Fruit fly (Drosophila melanogaster): Measurements from ENCODE around the gene Cdk12.

Gene Cdk12

DNA sequence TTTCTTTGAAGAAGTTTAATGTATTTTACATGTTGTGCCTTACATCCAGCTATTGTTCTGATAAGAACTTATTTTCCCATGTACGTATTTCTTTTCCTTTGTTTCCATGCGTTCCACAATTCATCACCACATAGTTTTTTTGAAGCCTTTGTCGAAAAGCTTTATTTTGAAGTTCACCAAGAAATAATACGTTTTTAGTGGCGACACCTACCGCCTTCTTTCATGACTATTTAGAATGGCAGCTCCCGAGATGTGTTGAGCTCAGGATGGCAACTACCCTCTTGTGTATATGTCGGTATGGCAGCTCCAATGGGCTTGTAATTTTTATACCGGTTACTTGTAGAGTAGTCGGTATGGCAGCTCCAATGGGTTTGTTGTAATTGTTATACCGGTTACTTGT is 32.3 kb upstream of the Cdk12 start (continued):
- peak; percentile 23 for TF ChIP-seq Tbp (GFP tag; optimal IDR thresholded peaks at IDR 0.05)
- peak; percentile 51; the same call in 1 of the 2 replicates for TF ChIP-seq slbo (GFP tag; IDR thresholded peaks at IDR 0.05)
- peak; percentile 26 for TF ChIP-seq Nf-YB (GFP tag; optimal IDR thresholded peaks at IDR 0.05)
- peak; percentile 46 for TF ChIP-seq D19A (tag; optimal IDR thresholded peaks at IDR 0.05)
- 0 out of 2 replicates have a peak, but pooled peaks have one; percentile 24 for TF ChIP-seq Xrp1 (GFP tag; IDR thresholded peaks at IDR 0.05)
- no peak for TF ChIP-seq sqz (GFP tag; optimal IDR thresholded peaks at IDR 0.05)
- TF ChIP-seq Dad (GFP tag; optimal IDR thresholded peaks at IDR 0.05), result peak; percentile 34
- TF ChIP-seq Sin3A (optimal IDR thresholded peaks at IDR 0.05), result no peak
- peak; percentile 19 for TF ChIP-seq CG4820 (GFP tag; optimal IDR thresholded peaks at IDR 0.05)
- peak; percentile 40 for TF ChIP-seq her (GFP tag; optimal IDR thresholded peaks at IDR 0.05)
- no peak for TF ChIP-seq corto (GFP tag; optimal IDR thresholded peaks at IDR 0.05)
- TF ChIP-seq CG17912 (GFP tag; optimal IDR thresholded peaks at IDR 0.05), result peak; percentile 54
- TF ChIP-seq hkb (optimal IDR thresholded peaks at IDR 0.05), result peak; percentile 27
- TF ChIP-seq hkb (GFP tag; IDR thresholded peaks at IDR 0.05), result no peak
- TF ChIP-seq CG32532 (GFP tag; IDR thresholded peaks at IDR 0.05), result peak; percentile 56; the same call in 1 of the 2 replicates
- no peak for TF ChIP-seq CG9727 (GFP tag; optimal IDR thresholded peaks at IDR 0.05)
- peak; percentile 41 for TF ChIP-seq gfzf (GFP tag; optimal IDR thresholded peaks at IDR 0.05)
- peak; percentile 31 for TF ChIP-seq tin (GFP tag; optimal IDR thresholded peaks at IDR 0.05)
- TF ChIP-seq dmrt11E (tag; optimal IDR thresholded peaks at IDR 0.05), result no peak
- TF ChIP-seq ssp (GFP tag; IDR thresholded peaks at IDR 0.05), result no peak
- TF ChIP-seq CG4424 (GFP tag; optimal IDR thresholded peaks at IDR 0.05), result peak; percentile 25
- peak; percentile 61 for TF ChIP-seq zen (tag; optimal IDR thresholded peaks at IDR 0.05)
- TF ChIP-seq CG12769 (tag; optimal IDR thresholded peaks at IDR 0.05), result no peak
- TF ChIP-seq CG13296 (GFP tag; optimal IDR thresholded peaks at IDR 0.05), result no peak
- TF ChIP-seq sug (tag; optimal IDR thresholded peaks at IDR 0.05), result peak; percentile 61
- no peak for TF ChIP-seq NFAT (GFP tag; IDR thresholded peaks at IDR 0.05)
- no peak for TF ChIP-seq dan (GFP tag; IDR thresholded peaks at IDR 0.05)
- TF ChIP-seq CG8478 (optimal IDR thresholded peaks at IDR 0.05), result peak; percentile 5
- no peak for TF ChIP-seq CG11696 (GFP tag; IDR thresholded peaks at IDR 0.05)
- TF ChIP-seq MTF-1 (GFP tag; optimal IDR thresholded peaks at IDR 0.05; ENCODE audit: borderline replicate concordance), result no peak
- no peak for TF ChIP-seq Doc3 (GFP tag; IDR thresholded peaks at IDR 0.05; ENCODE audit: partially characterized antibody)
- TF ChIP-seq MBD-R2 (GFP tag; IDR thresholded peaks at IDR 0.05), result peak; percentile 19; the same call in 1 of the 2 replicates
- TF ChIP-seq lilli (GFP tag; optimal IDR thresholded peaks at IDR 0.05), result peak; percentile 19
- TF ChIP-seq CG14860 (GFP tag; IDR thresholded peaks at IDR 0.05; ENCODE audit: partially characterized antibody), result no peak
- TF ChIP-seq Hmr (GFP tag; optimal IDR thresholded peaks at IDR 0.05), result peak; percentile 84
- TF ChIP-seq Elba2 (GFP tag; optimal IDR thresholded peaks at IDR 0.05), result no peak
- peak; percentile 27 for TF ChIP-seq CG30403 (GFP tag; optimal IDR thresholded peaks at IDR 0.05)
- TF ChIP-seq CG13287 (GFP tag; IDR thresholded peaks at IDR 0.05; ENCODE audit: partially characterized antibody), result peak; percentile 60
- no peak for TF ChIP-seq CG7839 (tag; optimal IDR thresholded peaks at IDR 0.05)
- peak; percentile 78 for TF ChIP-seq CG17829 (tag; optimal IDR thresholded peaks at IDR 0.05)
- TF ChIP-seq ranshi (GFP tag; IDR thresholded peaks at IDR 0.05), result no peak
- no peak for TF ChIP-seq Ssrp (tag; optimal IDR thresholded peaks at IDR 0.05)
- no peak for TF ChIP-seq CG7963 (GFP tag; IDR thresholded peaks at IDR 0.05; ENCODE audit: partially characterized antibody)
- TF ChIP-seq bigmax (GFP tag; optimal IDR thresholded peaks at IDR 0.05), result peak; percentile 9
- TF ChIP-seq Lhr (GFP tag; optimal IDR thresholded peaks at IDR 0.05), result peak; percentile 95
- peak; percentile 38 for TF ChIP-seq CG13424 (tag; optimal IDR thresholded peaks at IDR 0.05)
- peak; percentile 52; the same call in 1 of the 2 replicates for TF ChIP-seq Bgb (GFP tag; IDR thresholded peaks at IDR 0.05; ENCODE audit: partially characterized antibody)
- TF ChIP-seq CG10431 (GFP tag; optimal IDR thresholded peaks at IDR 0.05), result peak; percentile 94
- TF ChIP-seq bbx (GFP tag; IDR thresholded peaks at IDR 0.05; ENCODE audit: partially characterized antibody), result peak; percentile 8; the same call in 1 of the 2 replicates
- peak; percentile 50 for TF ChIP-seq B-H2 (GFP tag; optimal IDR thresholded peaks at IDR 0.05)
- TF ChIP-seq slou (GFP tag; optimal IDR thresholded peaks at IDR 0.05), result no peak

All from whole organism, embryonic.